Fruit fly (Drosophila melanogaster): Measurements from ENCODE around the gene Eig71Ef.

- peak; percentile 16 for TF ChIP-seq Pif1B (GFP tag; optimal IDR thresholded peaks at IDR 0.05)
- no peak for TF ChIP-seq CG12605 (GFP tag; IDR thresholded peaks at IDR 0.05)
- TF ChIP-seq EcR (GFP tag; optimal IDR thresholded peaks at IDR 0.05), result peak; percentile 10
- TF ChIP-seq CG15710 (tag; optimal IDR thresholded peaks at IDR 0.05), result no peak
- TF ChIP-seq CG8159 (tag; optimal IDR thresholded peaks at IDR 0.05), result no peak
- TF ChIP-seq CG4496 (GFP tag; IDR thresholded peaks at IDR 0.05), result peak; percentile 48; the same call in 2 of the 3 replicates
- no peak for TF ChIP-seq CG9948 (tag; optimal IDR thresholded peaks at IDR 0.05)
Measured at dm6 chr3L:15699626-15700337, 42.6 kb upstream of the Eig71Ef start, which contains the start of gene comm2.
